Worm (Caenorhabditis elegans) whole organism, mixed stage, embryonic: ENCODE measurements around the gene F14H3.3.

Experiments used
- M03D4.4 ChIP-seq: sonication (generic microtip); optimal IDR thresholded peaks from 2 replicates; lab custom pipeline; 2017; ENCODE audit warnings: mild to moderate bottlenecking, missing genetic modification characterization, missing compliant biosample characterization
- bed-3 ChIP-seq: fragments of 200-800 bp; sonication (Bioruptor generic); optimal IDR thresholded peaks from 3 replicates; lab custom pipeline; 2018; ENCODE audit warnings: mild to moderate bottlenecking, missing genetic modification characterization, moderate library complexity, missing compliant biosample characterization
- blmp-1 ChIP-seq: fragments of 150-350 bp; optimal IDR thresholded peaks from 2 replicates; lab custom pipeline; 2014; ENCODE audit warnings: missing biosample characterization, missing genetic modification characterization
- ceh-39 ChIP-seq: fragments of 150-350 bp; optimal IDR thresholded peaks from 2 replicates; lab custom pipeline; 2014; ENCODE audit warnings: missing biosample characterization, missing genetic modification characterization
- ceh-43 ChIP-seq: fragments of 200-800 bp; sonication (Bioruptor generic); optimal IDR thresholded peaks from 2 replicates; lab custom pipeline; 2018; ENCODE audit warnings: mild to moderate bottlenecking, missing genetic modification characterization, moderate library complexity, missing compliant biosample characterization
- ceh-83 ChIP-seq: fragments of 200-800 bp; sonication (Bioruptor generic); optimal IDR thresholded peaks from 2 replicates; lab custom pipeline; 2018; ENCODE audit warnings: mild to moderate bottlenecking, missing genetic modification characterization, missing compliant biosample characterization
- cnd-1 ChIP-seq: fragments of 200-800 bp; sonication (Bioruptor generic); optimal IDR thresholded peaks from 2 replicates; lab custom pipeline; 2018; ENCODE audit warnings: mild to moderate bottlenecking, missing genetic modification characterization, missing compliant biosample characterization
- drap-1 ChIP-seq: fragments of 200-800 bp; sonication (Bioruptor generic); optimal IDR thresholded peaks from 3 replicates; lab custom pipeline; 2018; ENCODE audit warnings: mild to moderate bottlenecking, missing genetic modification characterization, missing compliant biosample characterization
- flh-1 ChIP-seq: fragments of 200-800 bp; sonication (Bioruptor generic); optimal IDR thresholded peaks from 2 replicates; lab custom pipeline; 2018; ENCODE audit warnings: mild to moderate bottlenecking, missing genetic modification characterization, moderate library complexity, missing compliant biosample characterization
- ham-2 ChIP-seq: fragments of 200-800 bp; sonication (Bioruptor generic); optimal IDR thresholded peaks from 2 replicates; lab custom pipeline; 2018; ENCODE audit warnings: mild to moderate bottlenecking, missing genetic modification characterization, missing compliant biosample characterization
- lin-32 ChIP-seq: fragments of 200-800 bp; sonication (Bioruptor generic); optimal IDR thresholded peaks from 2 replicates; lab custom pipeline; 2018; ENCODE audit warnings: mild to moderate bottlenecking, missing genetic modification characterization, missing compliant biosample characterization
- lsy-2 ChIP-seq: fragments of 150-350 bp; optimal IDR thresholded peaks from 2 replicates; lab custom pipeline; 2014; ENCODE audit warnings: missing biosample characterization, missing genetic modification characterization
- mab-5 ChIP-seq: fragments of 150-350 bp; optimal IDR thresholded peaks from 2 replicates; lab custom pipeline; 2014; ENCODE audit warnings: missing biosample characterization, missing genetic modification characterization
- mep-1 ChIP-seq: fragments of 150-350 bp; optimal IDR thresholded peaks from 2 replicates; lab custom pipeline; 2017; ENCODE audit warnings: missing biosample characterization, missing genetic modification reagents, missing genetic modification characterization, inconsistent platforms
- mls-2 ChIP-seq: sonication (generic microtip); optimal IDR thresholded peaks from 2 replicates; lab custom pipeline; 2016; ENCODE audit warnings: mild to moderate bottlenecking, missing genetic modification characterization, moderate library complexity, missing compliant biosample characterization
- nhr-12 ChIP-seq: fragments of 150-350 bp; optimal IDR thresholded peaks from 2 replicates; lab custom pipeline; 2014; ENCODE audit warnings: missing biosample characterization, missing genetic modification characterization
- nhr-2 ChIP-seq: fragments of 150-350 bp; optimal IDR thresholded peaks from 2 replicates; lab custom pipeline; 2014; ENCODE audit warnings: missing biosample characterization, missing genetic modification characterization
- nhr-76 ChIP-seq: sonication (generic microtip); optimal IDR thresholded peaks from 2 replicates; lab custom pipeline; 2017; ENCODE audit warnings: missing biosample characterization, missing genetic modification characterization
- pha-4 ChIP-seq: fragments of 150-350 bp; optimal IDR thresholded peaks from 2 replicates; lab custom pipeline; 2018; ENCODE audit warnings: missing biosample characterization, missing genetic modification reagents, missing genetic modification characterization
- sem-2 ChIP-seq: fragments of 200-800 bp; sonication (Bioruptor generic); optimal IDR thresholded peaks from 2 replicates; lab custom pipeline; 2018; ENCODE audit warnings: mild to moderate bottlenecking, missing genetic modification characterization, missing compliant biosample characterization
- sptf-1 ChIP-seq: sonication (generic microtip); optimal IDR thresholded peaks from 2 replicates; lab custom pipeline; 2017; ENCODE audit warnings: mild to moderate bottlenecking, missing genetic modification characterization, moderate library complexity, missing compliant biosample characterization
- tbx-8 ChIP-seq: fragments of 200-800 bp; sonication (Bioruptor generic); optimal IDR thresholded peaks from 2 replicates; lab custom pipeline; 2018; ENCODE audit warnings: mild to moderate bottlenecking, missing genetic modification characterization, moderate library complexity, missing compliant biosample characterization
- unc-120 ChIP-seq: sonication (generic microtip); optimal IDR thresholded peaks from 2 replicates; lab custom pipeline; 2017; ENCODE audit warnings: missing genetic modification characterization, missing compliant biosample characterization; ENCODE audit not compliant: poor library complexity, severe bottlenecking
- unc-39 ChIP-seq: fragments of 150-350 bp; optimal IDR thresholded peaks from 2 replicates; lab custom pipeline; 2014; ENCODE audit warnings: missing biosample characterization, missing genetic modification characterization
- unc-62 ChIP-seq: fragments of 150-350 bp; optimal IDR thresholded peaks from 2 replicates; lab custom pipeline; 2014; ENCODE audit warnings: missing biosample characterization, missing genetic modification reagents, missing genetic modification characterization
- zip-8 ChIP-seq: fragments of 150-350 bp; optimal IDR thresholded peaks from 2 replicates; lab custom pipeline; 2014; ENCODE audit warnings: missing biosample characterization, missing genetic modification characterization

The F14H3.3 gene

ce11 chrV:16061993-16062392 lies 8.7 kb upstream of the F14H3.3 start, which contains the start of gene fbxa-100:
Gene fbxa-100 (minus strand): TSS chrV:16062093.
- TF ChIP-seq mab-5: no peak
- no peak for TF ChIP-seq unc-39 (tag; lab: Kevin White, UChicago)
- TF ChIP-seq lsy-2: no peak
- no peak for TF ChIP-seq sem-2 (GFP tag; lab: Kevin White, UChicago)
- no peak for TF ChIP-seq M03D4.4 (tag; lab: Kevin White, UChicago)
- TF ChIP-seq tbx-8 (GFP tag; lab: Kevin White, UChicago): no peak
- no peak for TF ChIP-seq mls-2 (tag; lab: Kevin White, UChicago)
- TF ChIP-seq ham-2 (GFP tag; lab: Kevin White, UChicago): no peak
- no peak for TF ChIP-seq unc-62
- TF ChIP-seq ceh-39 (tag; lab: Kevin White, UChicago): no peak
- no peak for TF ChIP-seq nhr-12 (tag; lab: Kevin White, UChicago)
- no peak for TF ChIP-seq flh-1

- TF ChIP-seq sptf-1 (tag; lab: Kevin White, UChicago) (no peak), cnd-1 (tag; lab: Kevin White, UChicago) (no peak), flh-1 (no peak), mep-1 (no peak)
Measured at ce11 chrV:16060135-16060534, 6.9 kb upstream of the F14H3.3 start, which contains the start of gene F14H3.15. Gene F14H3.15 (minus strand): TSS chrV:16060235.

- TF ChIP-seq lsy-2 (no peak), M03D4.4 (tag; lab: Kevin White, UChicago) (no peak), ceh-43 (GFP tag; lab: Kevin White, UChicago) (no peak), bed-3 (GFP tag; lab: Kevin White, UChicago) (no peak), nhr-2 (tag; lab: Kevin White, UChicago) (no peak), flh-1 (no peak), drap-1 (GFP tag; lab: Kevin White, UChicago) (no peak), lin-32 (no peak), mls-2 (tag; lab: Kevin White, UChicago) (no peak)
Measured at ce11 chrV:16058872-16059271, 5.6 kb upstream of the F14H3.3 start, which contains the start of gene F14H3.6. Gene F14H3.6 (minus strand): TSS chrV:16058893.

- TF ChIP-seq ceh-39 (tag; lab: Kevin White, UChicago): no peak
- TF ChIP-seq ceh-43 (GFP tag; lab: Kevin White, UChicago): no peak
- no peak for TF ChIP-seq sptf-1 (tag; lab: Kevin White, UChicago)
- no peak for TF ChIP-seq unc-39 (tag; lab: Kevin White, UChicago)
- no peak for TF ChIP-seq zip-8 (tag; lab: Kevin White, UChicago)
- TF ChIP-seq blmp-1: no peak
- TF ChIP-seq lin-32: no peak
- TF ChIP-seq ceh-83 (GFP tag; lab: Kevin White, UChicago): no peak
- TF ChIP-seq, all 35 proteins: peak for 0
Measured at ce11 chrV:16057010-16057463, 3.8 kb upstream of the F14H3.3 start, which contains the start of gene F14H3.5. Gene F14H3.5 (minus strand): TSS chrV:16057060.

ce11 chrV:16055031-16055430 lies 1.8 kb upstream of the F14H3.3 start, which contains the start of gene F14H3.4:
Gene F14H3.4 (minus strand): TSS chrV:16055072.
- TF ChIP-seq blmp-1 (no peak), bed-3 (GFP tag; lab: Kevin White, UChicago) (no peak), flh-1 (no peak), lsy-2 (no peak)
- TF ChIP-seq, all 35 proteins: peak for 0

ce11 chrV:16049177-16049576 lies 4.1 kb downstream of the F14H3.3 start, which contains the start of gene best-12:
Gene best-12 (plus strand): TSS chrV:16049477.
- TF ChIP-seq nhr-12 (tag; lab: Kevin White, UChicago) (no peak), unc-120 (tag; lab: Kevin White, UChicago) (no peak), ceh-83 (GFP tag; lab: Kevin White, UChicago) (no peak), nhr-76 (tag; lab: Kevin White, UChicago) (no peak)

- no peak for TF ChIP-seq nhr-12 (tag; lab: Kevin White, UChicago)
- TF ChIP-seq pha-4: no peak
- no peak for TF ChIP-seq unc-120 (tag; lab: Kevin White, UChicago)
Measured at ce11 chrV:16047508-16047907, 5.8 kb downstream of the F14H3.3 start, which contains the start of gene str-198. Gene str-198 (plus strand): TSS chrV:16047808.
